Worm (Caenorhabditis elegans) whole organism, early embryonic: ENCODE results near the gene Y39D8A.1.

Experiments used
- B0310.2 ChIP-seq: sonication (generic microtip); optimal IDR thresholded peaks from 2 replicates; lab custom pipeline; 2016; ENCODE audit warnings: mild to moderate bottlenecking, missing genetic modification characterization, missing compliant biosample characterization
- F13C5.2 ChIP-seq: sonication (generic microtip); optimal IDR thresholded peaks from 2 replicates; lab custom pipeline; 2017; ENCODE audit warnings: mild to moderate bottlenecking, missing genetic modification characterization, inconsistent platforms, missing compliant biosample characterization
- aly-1 ChIP-seq: sonication (generic microtip); optimal IDR thresholded peaks from 2 replicates; lab custom pipeline; 2016; ENCODE audit warnings: missing genetic modification characterization, missing compliant biosample characterization
- ama-1 ChIP-seq: fragments of 150-350 bp; optimal IDR thresholded peaks from 2 replicates; lab custom pipeline; 2014
- ceh-13 ChIP-seq: fragments of 200-800 bp; sonication (Bioruptor generic); optimal IDR thresholded peaks from 2 replicates; lab custom pipeline; 2018; ENCODE audit warnings: mild to moderate bottlenecking, missing genetic modification characterization, missing compliant biosample characterization
- ceh-36 ChIP-seq: sonication (generic microtip); optimal IDR thresholded peaks from 2 replicates; lab custom pipeline; 2016; ENCODE audit warnings: missing genetic modification characterization, inconsistent platforms, missing compliant biosample characterization
- ets-7 ChIP-seq: sonication (generic microtip); optimal IDR thresholded peaks from 2 replicates; lab custom pipeline; 2016; ENCODE audit warnings: missing genotype, missing genetic modification characterization, missing compliant biosample characterization
- flt-1 ChIP-seq: fragments of 200-800 bp; sonication (Bioruptor generic); IDR thresholded peaks from 2 replicates; pipeline ENCODE4 v1.3.6; 2022; ENCODE audit warnings: missing genetic modification characterization, missing compliant biosample characterization
- hmbx-1 ChIP-seq: sonication (generic microtip); optimal IDR thresholded peaks from 2 replicates; lab custom pipeline; 2016; ENCODE audit warnings: mild to moderate bottlenecking, missing genetic modification characterization, missing compliant biosample characterization
- hmg-4 ChIP-seq: fragments of 200-800 bp; sonication (Bioruptor generic); optimal IDR thresholded peaks from 2 replicates; lab custom pipeline; 2018; ENCODE audit warnings: mild to moderate bottlenecking, missing genetic modification characterization, missing compliant biosample characterization
- hnd-1 ChIP-seq: sonication (generic microtip); optimal IDR thresholded peaks from 2 replicates; lab custom pipeline; 2016; ENCODE audit warnings: missing genetic modification characterization, missing compliant biosample characterization
- pes-1 ChIP-seq: fragments of 200-800 bp; sonication (Bioruptor generic); IDR thresholded peaks from 2 replicates; pipeline ENCODE4 v1.3.6; 2022; ENCODE audit warnings: missing genetic modification reagents, missing genetic modification characterization, missing compliant biosample characterization
- scrt-1 ChIP-seq: fragments of 200-800 bp; sonication (Bioruptor generic); IDR thresholded peaks from 2 replicates; pipeline ENCODE4 v1.3.6; 2022; ENCODE audit warnings: missing genetic modification characterization, missing compliant biosample characterization
- sea-1 ChIP-seq: fragments of 200-800 bp; sonication (Bioruptor generic); conservative IDR thresholded peaks from 2 replicates; pipeline ENCODE4 v1.3.6; 2022; ENCODE audit warnings: missing genetic modification characterization, missing compliant biosample characterization
- tbx-11 ChIP-seq: fragments of 200-800 bp; sonication (Bioruptor generic); IDR thresholded peaks from 2 replicates; pipeline ENCODE4 v1.3.6; 2022; ENCODE audit warnings: missing genetic modification characterization, missing compliant biosample characterization
- tbx-37 ChIP-seq: fragments of 200-800 bp; sonication (Bioruptor generic); conservative IDR thresholded peaks from 2 replicates; pipeline ENCODE4 v1.3.6; 2022; ENCODE audit warnings: missing genetic modification reagents, missing genetic modification characterization, missing compliant biosample characterization
- tra-4 ChIP-seq: sonication (generic microtip); optimal IDR thresholded peaks from 2 replicates; lab custom pipeline; 2017; ENCODE audit warnings: missing genetic modification characterization, missing compliant biosample characterization

Gene Y39D8A.1

ce11 chrV:412820-413219 is 5.7 kb upstream of the Y39D8A.1 start:
- no peak for TF ChIP-seq hmg-4 (GFP tag; lab: Kevin White, UChicago)
- TF ChIP-seq ceh-13: no peak
- no peak for TF ChIP-seq tbx-37 (GFP tag; lab: Robert Waterston, UW)

ce11 chrV:414630-415029 is 3.9 kb upstream of the Y39D8A.1 start, which contains the start of gene dod-19:
Gene dod-19, minus strand, starts transcription at chrV:414759.
- TF ChIP-seq ceh-36 (tag; lab: Kevin White, UChicago) (no peak), tbx-37 (GFP tag; lab: Robert Waterston, UW) (no peak), ceh-13 (no peak), aly-1 (tag; lab: Kevin White, UChicago) (no peak), sea-1 (GFP tag; lab: Robert Waterston, UW) (no peak), ets-7 (tag; lab: Kevin White, UChicago) (no peak), tra-4 (tag; lab: Kevin White, UChicago) (no peak), tbx-11 (no peak), pes-1 (GFP tag; lab: Robert Waterston, UW) (no peak), F13C5.2 (tag; lab: Kevin White, UChicago) (no peak)

DNA sequence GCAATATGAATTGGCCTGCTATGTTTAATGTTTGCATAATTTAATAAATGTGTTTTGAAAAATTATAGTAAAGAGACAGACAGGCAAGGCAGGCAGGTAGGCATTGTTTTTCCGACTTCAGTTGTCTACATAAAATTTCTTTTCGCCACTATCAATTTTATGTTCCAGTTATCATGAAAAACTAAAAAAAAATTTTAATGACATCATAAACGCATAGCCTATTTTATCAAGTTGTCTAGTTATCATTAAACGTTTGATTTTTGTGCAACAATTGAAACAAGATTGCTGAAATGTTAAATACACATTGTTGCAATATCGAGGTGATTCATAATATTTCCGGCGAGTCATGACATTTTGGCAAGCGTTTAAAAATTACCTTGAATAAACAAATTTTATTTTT is 3.5 kb upstream of the Y39D8A.1 start:
- TF ChIP-seq flt-1 (no peak), tbx-37 (GFP tag; lab: Robert Waterston, UW) (no peak), hmbx-1 (tag; lab: Kevin White, UChicago) (no peak), ceh-36 (tag; lab: Kevin White, UChicago) (no peak), B0310.2 (tag; lab: Kevin White, UChicago) (no peak), F13C5.2 (tag; lab: Kevin White, UChicago) (no peak), tbx-11 (no peak), hnd-1 (no peak), hmg-4 (GFP tag; lab: Kevin White, UChicago) (no peak), aly-1 (tag; lab: Kevin White, UChicago) (no peak), tra-4 (tag; lab: Kevin White, UChicago) (no peak), scrt-1 (GFP tag; lab: Robert Waterston, UW) (no peak), ceh-13 (no peak), ama-1 (no peak), ets-7 (tag; lab: Kevin White, UChicago) (no peak)

DNA sequence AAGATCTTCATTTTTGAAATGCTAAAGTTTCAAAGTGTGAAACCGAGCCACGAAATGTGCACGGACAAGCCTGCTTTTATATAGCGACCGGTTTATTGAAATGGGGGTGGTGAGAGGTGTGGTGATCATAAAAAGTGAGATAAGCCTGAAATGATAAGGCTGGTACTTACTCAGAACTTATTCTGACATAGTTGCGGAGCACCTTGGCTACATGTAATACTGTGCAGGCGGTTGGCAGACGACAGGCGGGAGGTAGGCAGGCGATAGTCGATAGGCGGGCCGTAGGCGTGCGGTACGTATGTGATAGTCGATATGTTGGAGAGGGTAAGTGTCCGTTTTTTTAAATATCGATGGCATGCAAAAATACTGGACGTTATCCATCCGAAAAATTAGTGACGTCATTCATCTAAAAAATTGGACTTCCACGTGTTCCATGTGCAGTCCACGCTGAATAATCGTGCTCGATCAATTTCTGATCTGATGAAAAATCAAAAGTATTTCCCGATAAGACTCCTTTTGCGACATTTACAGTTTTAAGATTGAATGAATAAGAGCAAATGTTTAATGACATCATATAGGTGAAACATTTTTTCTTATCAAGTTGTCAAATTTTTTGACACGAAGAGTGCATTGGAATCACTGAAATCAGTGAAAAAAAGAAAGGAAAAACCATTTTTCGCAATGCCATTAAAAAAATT is 727 bp upstream of the Y39D8A.1 start, which contains the start of gene irg-8:
TSS of gene irg-8 (minus strand) at position 51 of the 698 bp plus-strand sequence.
- TF ChIP-seq scrt-1 (GFP tag; lab: Robert Waterston, UW): no peak
- no peak for TF ChIP-seq hmg-4 (GFP tag; lab: Kevin White, UChicago)
- TF ChIP-seq pes-1 (GFP tag; lab: Robert Waterston, UW): no peak
- no peak for TF ChIP-seq tra-4 (tag; lab: Kevin White, UChicago)
- TF ChIP-seq hnd-1: no peak
- TF ChIP-seq F13C5.2 (tag; lab: Kevin White, UChicago): no peak
- no peak for TF ChIP-seq ets-7 (tag; lab: Kevin White, UChicago)
- no peak for TF ChIP-seq tbx-37 (GFP tag; lab: Robert Waterston, UW)
- no peak for TF ChIP-seq ceh-36 (tag; lab: Kevin White, UChicago)
- no peak for TF ChIP-seq flt-1

DNA sequence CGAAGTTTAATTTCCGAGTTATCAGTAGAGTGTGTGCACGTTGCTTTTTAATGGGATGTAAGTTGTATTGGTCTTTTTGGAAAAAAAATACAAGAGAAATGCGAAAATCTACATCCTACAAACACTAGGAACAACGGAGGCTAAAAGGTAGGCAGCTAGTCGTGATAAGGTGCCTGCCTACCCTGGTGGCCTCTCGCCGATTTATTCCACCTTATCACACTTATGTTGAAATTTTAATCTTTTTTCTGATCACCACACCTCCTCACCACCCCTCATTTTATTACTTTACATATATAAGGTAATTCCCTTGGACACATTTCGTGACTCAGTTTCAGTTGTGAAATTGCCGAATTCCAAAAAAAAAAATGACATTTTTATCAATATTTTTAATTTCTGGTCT is 3.6 kb downstream of the Y39D8A.1 start, which contains the start of gene dod-20:
TSS of gene dod-20 (plus strand) at position 301 of the 400 bp plus-strand sequence.
- TF ChIP-seq ets-7 (tag; lab: Kevin White, UChicago) (no peak), tra-4 (tag; lab: Kevin White, UChicago) (no peak), flt-1 (no peak), B0310.2 (tag; lab: Kevin White, UChicago) (no peak), hmbx-1 (tag; lab: Kevin White, UChicago) (no peak), ama-1 (no peak), hmg-4 (GFP tag; lab: Kevin White, UChicago) (no peak), pes-1 (GFP tag; lab: Robert Waterston, UW) (no peak), ceh-36 (tag; lab: Kevin White, UChicago) (no peak), hnd-1 (no peak), aly-1 (tag; lab: Kevin White, UChicago) (no peak), sea-1 (GFP tag; lab: Robert Waterston, UW) (no peak), tbx-11 (no peak), ceh-13 (no peak), tbx-37 (GFP tag; lab: Robert Waterston, UW) (no peak), scrt-1 (GFP tag; lab: Robert Waterston, UW) (no peak), F13C5.2 (tag; lab: Kevin White, UChicago) (no peak)

DNA sequence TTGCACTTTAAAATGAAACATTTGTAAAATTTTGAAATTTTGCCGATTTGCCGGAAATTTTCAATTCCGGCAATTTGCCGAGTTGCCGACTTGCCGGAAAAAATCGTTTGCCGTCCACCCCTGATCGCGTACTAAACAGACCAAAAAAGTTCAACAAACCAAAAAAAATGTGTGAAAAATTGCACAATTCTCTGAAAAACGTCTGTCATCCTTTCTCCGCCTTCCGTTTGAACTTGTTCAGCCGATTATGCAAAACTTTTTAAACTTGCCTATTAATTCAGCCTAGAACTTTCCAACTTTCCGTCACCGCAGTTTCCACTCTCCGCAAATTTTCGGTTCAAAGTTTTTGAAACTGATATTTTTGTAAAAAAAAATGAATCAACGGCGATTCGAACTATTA is 5.6 kb downstream of the Y39D8A.1 start, which contains the start of gene B0554.5:
TSS of gene B0554.5 (plus strand) at position 301 of the 400 bp plus-strand sequence.
- TF ChIP-seq flt-1: no peak
- no peak for TF ChIP-seq ceh-36 (tag; lab: Kevin White, UChicago)
- TF ChIP-seq tra-4 (tag; lab: Kevin White, UChicago): no peak
- TF ChIP-seq aly-1 (tag; lab: Kevin White, UChicago): no peak

ce11 chrV:428844-429243 is 10.3 kb downstream of the Y39D8A.1 start, which contains the start of gene B0554.4:
Gene B0554.4, plus strand, starts transcription at chrV:429144.
- TF ChIP-seq ceh-36 (tag; lab: Kevin White, UChicago) (no peak), scrt-1 (GFP tag; lab: Robert Waterston, UW) (no peak), flt-1 (no peak), pes-1 (GFP tag; lab: Robert Waterston, UW) (no peak)

DNA sequence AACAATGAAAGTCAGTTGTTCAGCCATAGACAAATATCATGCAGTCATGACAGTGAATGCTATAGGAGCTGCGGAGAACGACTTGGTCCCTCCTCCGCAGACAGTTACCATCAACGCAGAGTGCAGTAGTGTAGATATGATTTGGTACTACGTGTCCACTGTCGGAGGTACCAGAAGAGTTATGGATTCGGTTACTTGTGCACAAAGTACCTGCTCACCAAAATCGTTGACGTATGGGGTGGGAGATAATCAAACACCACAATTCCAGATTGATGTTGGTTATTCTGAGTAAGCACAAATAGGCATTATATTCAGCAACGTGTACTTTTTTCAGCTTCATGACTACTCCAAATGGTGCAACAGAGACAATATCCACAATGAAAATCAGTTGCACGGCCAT is 14.5 kb downstream of the Y39D8A.1 start:
- TF ChIP-seq hmbx-1 (tag; lab: Kevin White, UChicago): no peak
- no peak for TF ChIP-seq tra-4 (tag; lab: Kevin White, UChicago)
- TF ChIP-seq tbx-37 (GFP tag; lab: Robert Waterston, UW): no peak
- TF ChIP-seq hmg-4 (GFP tag; lab: Kevin White, UChicago): no peak
- no peak for TF ChIP-seq hnd-1
- no peak for TF ChIP-seq ceh-13
- TF ChIP-seq B0310.2 (tag; lab: Kevin White, UChicago): no peak
